Fruit fly (Drosophila melanogaster): ENCODE results near the gene CG3609.
A peak's percentile ranks its signal among the peaks of the same experiment; 100 is the strongest.

Gene CG3609

dm6 chr2L:2373818-2374746 lies at the start of gene CG3609, which contains the start of gene CG15390 (continued):
- TF ChIP-seq CG9609 (GFP tag; optimal IDR thresholded peaks at IDR 0.05): peak; percentile 87
- TF ChIP-seq zf30C (GFP tag; optimal IDR thresholded peaks at IDR 0.05): peak; percentile 11
- peak; percentile 30; the same call in 1 of the 2 replicates for TF ChIP-seq ap (GFP tag; IDR thresholded peaks at IDR 0.05)
- TF ChIP-seq CG13894 (tag; optimal IDR thresholded peaks at IDR 0.05): peak; percentile 92
- TF ChIP-seq CG3995 (GFP tag; optimal IDR thresholded peaks at IDR 0.05): peak; percentile 31
- no peak; the same call in 2 of the 3 replicates for TF ChIP-seq knrl (GFP tag; IDR thresholded peaks at IDR 0.05; ENCODE audit: partially characterized antibody)
- TF ChIP-seq CG4328 (GFP tag; optimal IDR thresholded peaks at IDR 0.05): no peak
- peak; percentile 94 for TF ChIP-seq her (GFP tag; optimal IDR thresholded peaks at IDR 0.05)
- TF ChIP-seq CHES-1-like (GFP tag; optimal IDR thresholded peaks at IDR 0.05): peak; percentile 94
- peak; percentile 25; the same call in 1 of the 3 replicates for TF ChIP-seq Opbp (GFP tag; IDR thresholded peaks at IDR 0.05; ENCODE audit: partially characterized antibody)
- TF ChIP-seq Elba2 (GFP tag; optimal IDR thresholded peaks at IDR 0.05): no peak
- peak; percentile 59 for TF ChIP-seq CG3065 (GFP tag; optimal IDR thresholded peaks at IDR 0.05)
- TF ChIP-seq Dbx (GFP tag; IDR thresholded peaks at IDR 0.05): peak; percentile 87
- TF ChIP-seq CG4820 (GFP tag; optimal IDR thresholded peaks at IDR 0.05): peak; percentile 76
- TF ChIP-seq CG15696 (tag; optimal IDR thresholded peaks at IDR 0.05): peak; percentile 61
- TF ChIP-seq Atf-2 (GFP tag; optimal IDR thresholded peaks at IDR 0.05): peak; percentile 80
- no peak for TF ChIP-seq CG6654 (GFP tag; optimal IDR thresholded peaks at IDR 0.05)
- peak; percentile 85 for TF ChIP-seq CG8944 (GFP tag; optimal IDR thresholded peaks at IDR 0.05)
- TF ChIP-seq CG10431 (GFP tag; optimal IDR thresholded peaks at IDR 0.05): peak; percentile 64
- TF ChIP-seq Meics (GFP tag; optimal IDR thresholded peaks at IDR 0.05): peak; percentile 70
- peak; percentile 9; the same call in 1 of the 2 replicates for TF ChIP-seq wor (GFP tag; IDR thresholded peaks at IDR 0.05)
- TF ChIP-seq ab (GFP tag; optimal IDR thresholded peaks at IDR 0.05): peak; percentile 80
- peak; percentile 51 for TF ChIP-seq slou (GFP tag; optimal IDR thresholded peaks at IDR 0.05)
- peak; percentile 77 for TF ChIP-seq CG32772 (GFP tag; IDR thresholded peaks at IDR 0.05)
- TF ChIP-seq D (optimal IDR thresholded peaks at IDR 0.05): no peak
- TF ChIP-seq D (GFP tag; optimal IDR thresholded peaks at IDR 0.05): peak; percentile 2
- peak; percentile 64 for TF ChIP-seq Six4 (GFP tag; optimal IDR thresholded peaks at IDR 0.05)
- TF ChIP-seq Fer3 (tag; optimal IDR thresholded peaks at IDR 0.05): peak; percentile 72
- peak; percentile 50 for TF ChIP-seq Hmx (GFP tag; optimal IDR thresholded peaks at IDR 0.05)
- TF ChIP-seq HmgD (GFP tag; optimal IDR thresholded peaks at IDR 0.05): peak; percentile 92
- peak; percentile 40 for TF ChIP-seq grn (GFP tag; optimal IDR thresholded peaks at IDR 0.05)
- peak; percentile 50 for TF ChIP-seq Dref (GFP tag; IDR thresholded peaks at IDR 0.05)
- peak; percentile 85 for TF ChIP-seq Dad (GFP tag; optimal IDR thresholded peaks at IDR 0.05)
- TF ChIP-seq tin (GFP tag; optimal IDR thresholded peaks at IDR 0.05): peak; percentile 82
- TF ChIP-seq CG4617 (GFP tag; optimal IDR thresholded peaks at IDR 0.05; ENCODE audit: borderline replicate concordance): peak; percentile 85
- TF ChIP-seq slbo (GFP tag; IDR thresholded peaks at IDR 0.05): peak; percentile 93
- TF ChIP-seq CG6689 (GFP tag; IDR thresholded peaks at IDR 0.05): peak; percentile 47
- TF ChIP-seq gt (GFP tag; IDR thresholded peaks at IDR 0.05): no peak
- peak; percentile 62 for TF ChIP-seq YL-1 (GFP tag; optimal IDR thresholded peaks at IDR 0.05)
- TF ChIP-seq CG17912 (GFP tag; optimal IDR thresholded peaks at IDR 0.05): peak; percentile 78
- no peak for TF ChIP-seq Dfd (GFP tag; optimal IDR thresholded peaks at IDR 0.05)
- peak; percentile 82 for TF ChIP-seq CG17328 (GFP tag; IDR thresholded peaks at IDR 0.05)
- TF ChIP-seq CG7271 (tag; optimal IDR thresholded peaks at IDR 0.05): no peak
- TF ChIP-seq Ets97D (GFP tag; optimal IDR thresholded peaks at IDR 0.05): peak; percentile 83
- TF ChIP-seq CG10462 (GFP tag; optimal IDR thresholded peaks at IDR 0.05): peak; percentile 81
- peak; percentile 99 for TF ChIP-seq Med (GFP tag)
- TF ChIP-seq H2.0 (GFP tag; IDR thresholded peaks at IDR 0.05): peak; percentile 79
- peak; percentile 62 for TF ChIP-seq HHEX (GFP tag; optimal IDR thresholded peaks at IDR 0.05)
- TF ChIP-seq CG10209 (GFP tag; optimal IDR thresholded peaks at IDR 0.05): peak; percentile 57
